Worm (Caenorhabditis elegans) whole organism, young adult: ENCODE measurements around the gene F32D8.12.
A peak's percentile ranks its signal among the peaks of the same experiment; 100 is the strongest.

ENCODE experiments used
- B0336.3 ChIP-seq: fragments of 200-800 bp; sonication (Bioruptor generic); IDR thresholded peaks from 2 replicates; pipeline ENCODE4 v1.3.6; 2022; ENCODE audit warnings: missing genetic modification characterization, missing compliant biosample characterization
- C06A6.2 ChIP-seq: fragments of 200-800 bp; sonication (Bioruptor generic); conservative IDR thresholded peaks from 2 replicates; pipeline ENCODE4 v1.3.6; 2022; ENCODE audit warnings: missing genetic modification characterization, missing compliant biosample characterization
- D2030.7 ChIP-seq: fragments of 200-800 bp; sonication (Bioruptor generic); IDR thresholded peaks from 2 replicates; pipeline ENCODE4 v1.3.6; 2022; ENCODE audit warnings: missing genetic modification reagents, missing genetic modification characterization, missing compliant biosample characterization
- F10E7.11 ChIP-seq: sonication (generic microtip); optimal IDR thresholded peaks from 2 replicates; lab custom pipeline; 2017; ENCODE audit warnings: mild to moderate bottlenecking, missing genetic modification characterization, moderate library complexity, missing compliant biosample characterization
- F37B4.10 ChIP-seq: fragments of 200-800 bp; sonication (Bioruptor generic); IDR thresholded peaks from 2 replicates; pipeline ENCODE4 v1.3.6; 2022; ENCODE audit warnings: missing genetic modification characterization, missing compliant biosample characterization
- F52B5.7 ChIP-seq: sonication (generic microtip); optimal IDR thresholded peaks from 2 replicates; lab custom pipeline; 2016; ENCODE audit warnings: mild to moderate bottlenecking, missing genetic modification characterization, missing compliant biosample characterization
- K11D2.4 ChIP-seq: fragments of 200-800 bp; sonication (Bioruptor generic); IDR thresholded peaks from 2 replicates; pipeline ENCODE4 v1.3.6; 2022; ENCODE audit warnings: missing genetic modification reagents, missing genetic modification characterization, missing compliant biosample characterization
- T07F8.4 ChIP-seq: sonication (generic microtip); optimal IDR thresholded peaks from 2 replicates; lab custom pipeline; 2016; ENCODE audit warnings: mild to moderate bottlenecking, missing genetic modification characterization, moderate library complexity, missing compliant biosample characterization
- Y67H2A.10 ChIP-seq: fragments of 200-800 bp; sonication (Bioruptor generic); conservative IDR thresholded peaks from 2 replicates; pipeline ENCODE4 v1.3.6; 2022; ENCODE audit warnings: missing genetic modification reagents, missing genetic modification characterization, missing compliant biosample characterization
- Y79H2A.3 ChIP-seq: fragments of 200-800 bp; sonication (Bioruptor generic); conservative IDR thresholded peaks from 2 replicates; pipeline ENCODE4 v1.3.6; 2022; ENCODE audit warnings: missing genetic modification reagents, missing genetic modification characterization, missing compliant biosample characterization
- atf-7 ChIP-seq: sonication (generic microtip); optimal IDR thresholded peaks from 2 replicates; lab custom pipeline; 2017; ENCODE audit warnings: mild to moderate bottlenecking, missing genetic modification characterization, missing compliant biosample characterization
- athp-1 ChIP-seq: sonication (generic microtip); optimal IDR thresholded peaks from 2 replicates; lab custom pipeline; 2017; ENCODE audit warnings: mild to moderate bottlenecking, missing genetic modification characterization, missing compliant biosample characterization
- attf-3 ChIP-seq: fragments of 200-800 bp; sonication (Bioruptor generic); conservative IDR thresholded peaks from 2 replicates; pipeline ENCODE4 v1.3.6; 2022; ENCODE audit warnings: missing genetic modification reagents, missing genetic modification characterization, missing compliant biosample characterization
- attf-5 ChIP-seq: fragments of 200-800 bp; sonication (Bioruptor generic); optimal IDR thresholded peaks from 2 replicates; lab custom pipeline; 2018; ENCODE audit warnings: mild to moderate bottlenecking, missing genetic modification characterization, missing compliant biosample characterization
- bed-1 ChIP-seq: fragments of 200-800 bp; sonication (Bioruptor generic); IDR thresholded peaks from 2 replicates; pipeline ENCODE4 v1.3.6; 2022; ENCODE audit warnings: missing genetic modification reagents, missing genetic modification characterization, missing compliant biosample characterization
- ccch-3 ChIP-seq: fragments of 200-800 bp; sonication (Bioruptor generic); optimal IDR thresholded peaks from 2 replicates; lab custom pipeline; 2018; ENCODE audit warnings: mild to moderate bottlenecking, missing genetic modification characterization, missing compliant biosample characterization
- cebp-1 ChIP-seq, 2 experiments: fragments of 200-800 bp in 1 of 2; sonication (Bioruptor generic) in 1 of 2; sonication (generic microtip) in 1 of 2; IDR thresholded peaks in 1 of 2; optimal IDR thresholded peaks in 1 of 2; 2 replicates each; pipeline versions ENCODE4 v1.3.6 to Lab custom; 2017 to 2022; ENCODE audit warnings: missing compliant biosample characterization in 2 of 2, missing genetic modification characterization in 2 of 2, mild to moderate bottlenecking in 1 of 2, missing genetic modification reagents in 1 of 2, moderate library complexity in 1 of 2
- cebp-2 ChIP-seq: fragments of 200-800 bp; sonication (Bioruptor generic); IDR thresholded peaks from 2 replicates; pipeline ENCODE4 v1.3.6; 2022; ENCODE audit warnings: missing genetic modification characterization, missing compliant biosample characterization
- dox-1 ChIP-seq: fragments of 200-800 bp; sonication (Bioruptor generic); IDR thresholded peaks from 2 replicates; pipeline ENCODE4 v1.3.6; 2022; ENCODE audit warnings: missing genetic modification reagents, missing genetic modification characterization, missing compliant biosample characterization
- dpff-1 ChIP-seq: sonication (generic microtip); optimal IDR thresholded peaks from 2 replicates; lab custom pipeline; 2017; ENCODE audit warnings: mild to moderate bottlenecking, missing genetic modification characterization, missing compliant biosample characterization
- egl-18 ChIP-seq: fragments of 200-800 bp; sonication (Bioruptor generic); IDR thresholded peaks from 2 replicates; pipeline ENCODE4 v1.3.6; 2022; ENCODE audit warnings: missing genetic modification reagents, missing genetic modification characterization, missing compliant biosample characterization
- him-1 ChIP-seq: sonication (generic microtip); optimal IDR thresholded peaks from 2 replicates; lab custom pipeline; 2016; ENCODE audit warnings: missing genotype, missing genetic modification reagents, missing genetic modification characterization, missing compliant biosample characterization
- hlh-12 ChIP-seq: sonication (generic microtip); optimal IDR thresholded peaks from 2 replicates; lab custom pipeline; 2016; ENCODE audit warnings: missing genetic modification characterization, missing compliant biosample characterization
- hmg-1.2 ChIP-seq: fragments of 200-800 bp; sonication (Bioruptor generic); IDR thresholded peaks from 2 replicates; pipeline ENCODE4 v1.3.6; 2022; ENCODE audit warnings: missing genetic modification reagents, missing genetic modification characterization, missing compliant biosample characterization
- hrde-1 ChIP-seq: sonication (generic microtip); optimal IDR thresholded peaks from 2 replicates; lab custom pipeline; 2016; ENCODE audit warnings: missing genetic modification characterization, mild to moderate bottlenecking, missing compliant biosample characterization, moderate library complexity, missing genotype, missing genetic modification reagents, borderline replicate concordance
- lag-1 ChIP-seq: fragments of 200-800 bp; sonication (Bioruptor generic); IDR thresholded peaks from 2 replicates; pipeline ENCODE4 v1.3.6; 2022; ENCODE audit warnings: missing genetic modification reagents, missing genetic modification characterization, missing compliant biosample characterization
- lin-35 ChIP-seq, 3 experiments: fragments of 150-350 bp in 2 of 3; sonication (generic microtip) in 1 of 3; optimal IDR thresholded peaks; 2 replicates each; lab custom pipeline; 2014 to 2018; ENCODE audit warnings: missing biosample characterization in 3 of 3, missing genetic modification characterization in 3 of 3, missing genetic modification reagents in 3 of 3
- lin-54 ChIP-seq: fragments of 200-800 bp; sonication (Bioruptor generic); optimal IDR thresholded peaks from 2 replicates; lab custom pipeline; 2018; ENCODE audit warnings: mild to moderate bottlenecking, missing genetic modification characterization, missing compliant biosample characterization
- lsl-1 ChIP-seq: fragments of 200-800 bp; sonication (Bioruptor generic); optimal IDR thresholded peaks from 2 replicates; lab custom pipeline; 2018; ENCODE audit warnings: mild to moderate bottlenecking, missing genetic modification characterization, moderate library complexity, missing compliant biosample characterization
- madf-10 ChIP-seq: sonication (generic microtip); optimal IDR thresholded peaks from 2 replicates; lab custom pipeline; 2016; ENCODE audit warnings: mild to moderate bottlenecking, missing genetic modification characterization, missing compliant biosample characterization
- madf-8 ChIP-seq: fragments of 200-800 bp; sonication (Bioruptor generic); conservative IDR thresholded peaks from 2 replicates; pipeline ENCODE4 v1.3.6; 2022; ENCODE audit warnings: missing genetic modification reagents, missing genetic modification characterization, missing compliant biosample characterization
- mcd-1 ChIP-seq: fragments of 200-800 bp; sonication (Bioruptor generic); IDR thresholded peaks from 2 replicates; pipeline ENCODE4 v1.3.6; 2022; ENCODE audit warnings: missing genetic modification reagents, missing genetic modification characterization, missing compliant biosample characterization
- nhr-179 ChIP-seq: sonication (generic microtip); optimal IDR thresholded peaks from 2 replicates; lab custom pipeline; 2016; ENCODE audit warnings: mild to moderate bottlenecking, missing genetic modification characterization, missing compliant biosample characterization
- nhr-27 ChIP-seq: fragments of 200-800 bp; sonication (Bioruptor generic); optimal IDR thresholded peaks from 2 replicates; lab custom pipeline; 2018; ENCODE audit warnings: mild to moderate bottlenecking, missing genetic modification characterization, moderate library complexity, missing compliant biosample characterization
- nhr-80 ChIP-seq: sonication (generic microtip); optimal IDR thresholded peaks from 2 replicates; lab custom pipeline; 2016; ENCODE audit warnings: missing genetic modification characterization, missing compliant biosample characterization
- rec-8 ChIP-seq, 2 experiments: sonication (generic microtip); optimal IDR thresholded peaks; 2 replicates each; lab custom pipeline; 2016; ENCODE audit warnings: mild to moderate bottlenecking in 2 of 2, missing genetic modification characterization in 2 of 2, missing genetic modification reagents in 2 of 2, missing genotype in 2 of 2, missing biosample characterization in 1 of 2, missing compliant biosample characterization in 1 of 2, moderate library complexity in 1 of 2
- repo-1 ChIP-seq: sonication (generic microtip); optimal IDR thresholded peaks from 2 replicates; lab custom pipeline; 2017; ENCODE audit warnings: mild to moderate bottlenecking, missing genetic modification characterization, missing compliant biosample characterization
- sea-2 ChIP-seq: fragments of 200-800 bp; sonication (Bioruptor generic); IDR thresholded peaks from 2 replicates; pipeline ENCODE4 v1.3.6; 2022; ENCODE audit warnings: missing genetic modification characterization, missing compliant biosample characterization
- snpc-1.1 ChIP-seq: sonication (generic microtip); optimal IDR thresholded peaks from 2 replicates; lab custom pipeline; 2017; ENCODE audit warnings: missing genetic modification characterization, mild to moderate bottlenecking, missing compliant biosample characterization, antibody characterized with exemption, moderate library complexity, missing genotype, missing genetic modification reagents; ENCODE audit not compliant: insufficient read depth
- snpc-4 ChIP-seq, 5 experiments: fragments of 150-350 bp in 1 of 5; sonication (generic microtip) in 4 of 5; optimal IDR thresholded peaks; 2 replicates each; lab custom pipeline; 2014 to 2018; ENCODE audit warnings: missing genetic modification characterization in 5 of 5, missing biosample characterization in 3 of 5, antibody characterized with exemption in 2 of 5, mild to moderate bottlenecking in 2 of 5, missing compliant biosample characterization in 2 of 5, missing genotype in 2 of 5, moderate library complexity in 2 of 5, missing genetic modification reagents in 1 of 5
- tbp1 ChIP-seq: fragments of 200-800 bp; sonication (Bioruptor generic); optimal IDR thresholded peaks from 2 replicates; lab custom pipeline; 2018; ENCODE audit warnings: mild to moderate bottlenecking, missing genetic modification characterization, missing compliant biosample characterization
- unc-62 ChIP-seq: fragments of 150-350 bp; optimal IDR thresholded peaks from 2 replicates; lab custom pipeline; 2014; ENCODE audit warnings: missing biosample characterization, missing genetic modification reagents, missing genetic modification characterization
- ztf-22 ChIP-seq: fragments of 200-800 bp; sonication (Bioruptor generic); optimal IDR thresholded peaks from 2 replicates; lab custom pipeline; 2018; ENCODE audit warnings: mild to moderate bottlenecking, missing genetic modification characterization, moderate library complexity, missing compliant biosample characterization
- ztf-26 ChIP-seq: sonication (generic microtip); optimal IDR thresholded peaks from 2 replicates; lab custom pipeline; 2017; ENCODE audit warnings: missing genetic modification characterization, missing compliant biosample characterization
- ztf-28 ChIP-seq: fragments of 200-800 bp; sonication (Bioruptor generic); IDR thresholded peaks from 2 replicates; pipeline ENCODE4 v1.3.6; 2022; ENCODE audit warnings: missing genetic modification reagents, missing genetic modification characterization, missing compliant biosample characterization

Gene F32D8.12

DNA sequence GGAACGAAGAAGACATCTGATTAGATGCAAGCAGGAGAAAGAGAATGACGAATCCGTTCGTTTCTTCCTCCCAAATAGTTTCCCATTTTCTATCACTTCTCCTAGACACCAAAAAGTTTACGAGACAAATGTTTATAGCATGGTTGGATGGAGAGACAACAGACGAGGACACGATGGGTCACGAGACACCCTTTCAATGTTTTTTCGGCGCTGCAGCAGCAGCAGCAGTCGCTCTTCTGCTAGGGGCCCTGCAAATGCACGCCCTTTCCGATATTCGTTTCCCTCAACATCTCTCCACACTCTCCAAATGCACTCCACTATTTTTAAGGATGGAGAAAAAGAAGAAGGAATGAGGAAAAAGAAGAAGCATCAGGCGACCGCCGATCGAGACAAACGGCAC, 32.5 kb downstream of the F32D8.12 start (continued):
- TF ChIP-seq hrde-1 (no peak), bed-1 (GFP tag; lab: Robert Waterston, UW) (no peak), egl-18 (GFP tag; lab: Robert Waterston, UW) (no peak), lsl-1 (no peak), snpc-4 (GFP tag; optimal IDR thresholded peaks at IDR 0.05; lab: Kevin White, UChicago) (no peak), snpc-4 (tag; optimal IDR thresholded peaks at IDR 0.05; lab: Kevin White, UChicago) (peak in 3 of 4 experiments; percentile 4 to 31 (median 8)), snpc-1.1 (tag; lab: Kevin White, UChicago) (no peak), lin-54 (peak; percentile 52), rec-8 (tag; optimal IDR thresholded peaks at IDR 0.05; lab: Kevin White, UChicago) (no peak), athp-1 (tag; lab: Kevin White, UChicago) (no peak), ztf-26 (tag; lab: Kevin White, UChicago) (peak; percentile 34), atf-7 (tag; lab: Kevin White, UChicago) (peak; percentile 54), nhr-27 (tag; lab: Kevin White, UChicago) (no peak), sea-2 (GFP tag; lab: Robert Waterston, UW) (no peak), ccch-3 (GFP tag; lab: Kevin White, UChicago) (no peak), lag-1 (no peak), D2030.7 (GFP tag; lab: Robert Waterston, UW) (no peak), dpff-1 (no peak), attf-5 (peak; percentile 31), attf-3 (GFP tag; lab: Robert Waterston, UW) (no peak), nhr-179 (tag; lab: Kevin White, UChicago) (no peak), repo-1 (no peak), Y67H2A.10 (GFP tag; lab: Robert Waterston, UW) (no peak), hlh-12 (tag; lab: Kevin White, UChicago) (no peak), madf-8 (GFP tag; lab: Robert Waterston, UW) (no peak), unc-62 (GFP tag; lab: Kevin White, UChicago) (no peak), tbp1 (GFP tag; lab: Kevin White, UChicago) (peak; percentile 3), him-1 (tag; lab: Kevin White, UChicago) (no peak), cebp-1 (GFP tag; IDR thresholded peaks at IDR 0.05; lab: Robert Waterston, UW) (no peak), cebp-1 (tag; optimal IDR thresholded peaks at IDR 0.05; lab: Kevin White, UChicago) (peak; percentile 77), lin-35 (GFP tag; optimal IDR thresholded peaks at IDR 0.05; lab: Kevin White, UChicago) (peak in 1 of 3 experiments; percentile 19), ztf-28 (GFP tag; lab: Robert Waterston, UW) (no peak), F37B4.10 (GFP tag; lab: Robert Waterston, UW) (no peak), ztf-22 (GFP tag; lab: Kevin White, UChicago) (peak; percentile 39), Y79H2A.3 (GFP tag; lab: Robert Waterston, UW) (no peak), F10E7.11 (tag; lab: Kevin White, UChicago) (no peak), C06A6.2 (peak; percentile 72), nhr-80 (tag; lab: Kevin White, UChicago) (peak; percentile 14)
- TF ChIP-seq, all 124 proteins: peak for 31

ce11 chrV:10856901-10857637, 33.8 kb downstream of the F32D8.12 start:
- TF ChIP-seq B0336.3 (peak; percentile 19; the same call in 1 of the 2 replicates), K11D2.4 (GFP tag; lab: Robert Waterston, UW) (peak; percentile 65; the same call in 1 of the 2 replicates), cebp-2 (GFP tag; lab: Robert Waterston, UW) (0 out of 2 replicates have a peak, but pooled peaks have one; percentile 25), dox-1 (0 out of 2 replicates have a peak, but pooled peaks have one; percentile 52), bed-1 (GFP tag; lab: Robert Waterston, UW) (no peak), F52B5.7 (tag; lab: Kevin White, UChicago) (no peak), madf-10 (tag; lab: Kevin White, UChicago) (peak; percentile 97), attf-5 (peak; percentile 12), T07F8.4 (tag; lab: Kevin White, UChicago) (peak; percentile 3), cebp-1 (GFP tag; IDR thresholded peaks at IDR 0.05; lab: Robert Waterston, UW) (no peak), cebp-1 (tag; optimal IDR thresholded peaks at IDR 0.05; lab: Kevin White, UChicago) (peak; percentile 32), rec-8 (tag; optimal IDR thresholded peaks at IDR 0.05; lab: Kevin White, UChicago) (no peak), mcd-1 (GFP tag; lab: Robert Waterston, UW) (0 out of 2 replicates have a peak, but pooled peaks have one; percentile 19), hmg-1.2 (GFP tag; lab: Robert Waterston, UW) (no peak), ccch-3 (GFP tag; lab: Kevin White, UChicago) (no peak), ztf-22 (GFP tag; lab: Kevin White, UChicago) (peak; percentile 7), nhr-80 (tag; lab: Kevin White, UChicago) (peak; percentile 85)
